In the genomic region with DNA sequence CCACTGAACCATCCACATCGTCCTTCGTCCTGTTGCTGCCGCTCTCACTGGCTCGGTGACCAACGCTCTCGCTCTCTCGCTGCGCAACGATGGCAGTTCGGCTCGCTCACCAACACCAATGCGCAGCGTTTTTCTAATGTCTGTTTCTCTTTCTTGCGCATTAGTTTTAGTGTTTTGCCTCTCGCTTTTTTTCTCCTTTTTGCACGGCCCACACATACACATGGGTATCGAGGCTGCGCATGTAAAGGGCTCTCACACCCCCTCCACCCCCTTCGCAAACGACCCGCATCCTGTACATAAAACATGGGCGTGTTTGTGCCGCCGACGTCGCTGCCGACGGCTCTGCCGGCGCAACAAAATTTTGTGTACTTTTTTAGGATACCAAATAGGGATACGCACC, we compare ENCODE assay signal across 1 fruit fly cellular context.
TF ChIP-seq lines count a peak whose summit lies in the region.

No protein-coding gene starts in this region.

TF ChIP-seq in whole organism, embryonic, 481 proteins besides CTCF, POLR2A, EP300 and RAD21 (continued from another document):
- TF ChIP-seq CG4360 (GFP tag; IDR thresholded peaks at IDR 0.05; lab: Robert Waterston, UW) = no peak
- no peak for TF ChIP-seq fd3F (GFP tag; optimal IDR thresholded peaks at IDR 0.05; lab: Kevin White, UChicago)
- TF ChIP-seq CG9727 (GFP tag; optimal IDR thresholded peaks at IDR 0.05; lab: Kevin White, UChicago) = no peak
- TF ChIP-seq tin (GFP tag; optimal IDR thresholded peaks at IDR 0.05; lab: Kevin White, UChicago) = no peak
- TF ChIP-seq chif (GFP tag; optimal IDR thresholded peaks at IDR 0.05; lab: Kevin White, UChicago) = no peak
- peak; percentile 73 for TF ChIP-seq CG1832 (GFP tag; optimal IDR thresholded peaks at IDR 0.05; lab: Kevin White, UChicago)
- no peak for TF ChIP-seq CG13775 (GFP tag; optimal IDR thresholded peaks at IDR 0.05; lab: Kevin White, UChicago)
- TF ChIP-seq maf-S (GFP tag; optimal IDR thresholded peaks at IDR 0.05; lab: Kevin White, UChicago) = no peak
- no peak for TF ChIP-seq kah (GFP tag; optimal IDR thresholded peaks at IDR 0.05; lab: Kevin White, UChicago)
- TF ChIP-seq CG3163 (GFP tag; optimal IDR thresholded peaks at IDR 0.05; lab: Kevin White, UChicago) = no peak
- no peak for TF ChIP-seq NC2β (GFP tag; optimal IDR thresholded peaks at IDR 0.05; lab: Kevin White, UChicago)
- no peak for TF ChIP-seq CG6813 (GFP tag; optimal IDR thresholded peaks at IDR 0.05; lab: Kevin White, UChicago)
- no peak for TF ChIP-seq CkIIα-i1 (GFP tag; IDR thresholded peaks at IDR 0.05; lab: Robert Waterston, UW)
- no peak for TF ChIP-seq gem (tag; optimal IDR thresholded peaks at IDR 0.05; lab: Kevin White, UChicago)
- no peak for TF ChIP-seq sob (GFP tag; IDR thresholded peaks at IDR 0.05; lab: Robert Waterston, UW)
- no peak for TF ChIP-seq CG17612 (GFP tag; IDR thresholded peaks at IDR 0.05; lab: Robert Waterston, UW)
- no peak for TF ChIP-seq insv (GFP tag; optimal IDR thresholded peaks at IDR 0.05; lab: Kevin White, UChicago)
- TF ChIP-seq CG11085 (GFP tag; IDR thresholded peaks at IDR 0.05; lab: Robert Waterston, UW) = no peak
- TF ChIP-seq CG3065 (GFP tag; optimal IDR thresholded peaks at IDR 0.05; lab: Kevin White, UChicago) = no peak
- no peak for TF ChIP-seq Drgx (GFP tag; IDR thresholded peaks at IDR 0.05; lab: Robert Waterston, UW)
- no peak for TF ChIP-seq CG4404 (GFP tag; IDR thresholded peaks at IDR 0.05; lab: Robert Waterston, UW)
- no peak for TF ChIP-seq CG43689 (GFP tag; IDR thresholded peaks at IDR 0.05; lab: Robert Waterston, UW)
- no peak for TF ChIP-seq CG9609 (GFP tag; optimal IDR thresholded peaks at IDR 0.05; lab: Kevin White, UChicago)
- no peak for TF ChIP-seq HLH54F (GFP tag; optimal IDR thresholded peaks at IDR 0.05; lab: Kevin White, UChicago)
- no peak for TF ChIP-seq HLH4C (GFP tag; IDR thresholded peaks at IDR 0.05; lab: Robert Waterston, UW; ENCODE audit: partially characterized antibody)
- no peak for TF ChIP-seq gro (GFP tag; optimal IDR thresholded peaks at IDR 0.05; lab: Kevin White, UChicago)
- TF ChIP-seq Nf-YB (GFP tag; optimal IDR thresholded peaks at IDR 0.05; lab: Kevin White, UChicago) = peak; percentile 91
- no peak for TF ChIP-seq chinmo (GFP tag; IDR thresholded peaks at IDR 0.05; lab: Robert Waterston, UW; ENCODE audit: partially characterized antibody)
- TF ChIP-seq Med (GFP tag; lab: Kevin White, UChicago) = no peak
- no peak for TF ChIP-seq tgo (GFP tag; IDR thresholded peaks at IDR 0.05; lab: Robert Waterston, UW)
- TF ChIP-seq sc (optimal IDR thresholded peaks at IDR 0.05; lab: Kevin White, UChicago) = no peak
- no peak for TF ChIP-seq sc (GFP tag; optimal IDR thresholded peaks at IDR 0.05; lab: Kevin White, UChicago)
- TF ChIP-seq CG8281 (tag; optimal IDR thresholded peaks at IDR 0.05; lab: Kevin White, UChicago) = no peak
- no peak for TF ChIP-seq bowl (GFP tag; IDR thresholded peaks at IDR 0.05; lab: Robert Waterston, UW)
- TF ChIP-seq sisA (GFP tag; IDR thresholded peaks at IDR 0.05; lab: Robert Waterston, UW) = no peak
- TF ChIP-seq zen (tag; optimal IDR thresholded peaks at IDR 0.05; lab: Kevin White, UChicago) = no peak
- TF ChIP-seq cg (GFP tag; optimal IDR thresholded peaks at IDR 0.05; lab: Kevin White, UChicago) = peak; percentile 86
- peak; percentile 80 for TF ChIP-seq seq (GFP tag; IDR thresholded peaks at IDR 0.05; lab: Robert Waterston, UW)
- TF ChIP-seq lbe (GFP tag; optimal IDR thresholded peaks at IDR 0.05; lab: Kevin White, UChicago) = no peak
- TF ChIP-seq Nf-YC (tag; optimal IDR thresholded peaks at IDR 0.05; lab: Kevin White, UChicago) = peak; percentile 94
- TF ChIP-seq ranshi (GFP tag; IDR thresholded peaks at IDR 0.05; lab: Robert Waterston, UW) = no peak
- TF ChIP-seq CG8478 (optimal IDR thresholded peaks at IDR 0.05; lab: Kevin White, UChicago) = no peak
- no peak for TF ChIP-seq CG31441 (GFP tag; IDR thresholded peaks at IDR 0.05; lab: Robert Waterston, UW)
- TF ChIP-seq ara (GFP tag; IDR thresholded peaks at IDR 0.05; lab: Robert Waterston, UW) = no peak
- TF ChIP-seq pho (GFP tag; optimal IDR thresholded peaks at IDR 0.05; lab: Kevin White, UChicago) = no peak
- TF ChIP-seq BtbVII (GFP tag; optimal IDR thresholded peaks at IDR 0.05; lab: Kevin White, UChicago) = no peak
- TF ChIP-seq gt (GFP tag; IDR thresholded peaks at IDR 0.05; lab: Robert Waterston, UW) = no peak
- TF ChIP-seq CG4282 (GFP tag; optimal IDR thresholded peaks at IDR 0.05; lab: Kevin White, UChicago) = no peak
- no peak for TF ChIP-seq CG2202 (tag; optimal IDR thresholded peaks at IDR 0.05; lab: Kevin White, UChicago)
- no peak for TF ChIP-seq az2 (GFP tag; optimal IDR thresholded peaks at IDR 0.05; lab: Kevin White, UChicago)
- TF ChIP-seq Pdp1 (GFP tag; optimal IDR thresholded peaks at IDR 0.05; lab: Kevin White, UChicago) = no peak
- no peak for TF ChIP-seq CG12236 (GFP tag; optimal IDR thresholded peaks at IDR 0.05; lab: Kevin White, UChicago)
- TF ChIP-seq fu2 (GFP tag; optimal IDR thresholded peaks at IDR 0.05; lab: Kevin White, UChicago) = no peak
- TF ChIP-seq cwo (GFP tag; optimal IDR thresholded peaks at IDR 0.05; lab: Kevin White, UChicago) = no peak
- TF ChIP-seq chn (GFP tag; optimal IDR thresholded peaks at IDR 0.05; lab: Kevin White, UChicago) = peak; percentile 2
- peak; percentile 47 to 71 for TF ChIP-seq Trl (optimal IDR thresholded peaks at IDR 0.05; lab: Kevin White, UChicago)
- no peak for TF ChIP-seq Trl (GFP tag; optimal IDR thresholded peaks at IDR 0.05; lab: Kevin White, UChicago)
- TF ChIP-seq CG4328 (GFP tag; optimal IDR thresholded peaks at IDR 0.05; lab: Kevin White, UChicago) = no peak
- peak; percentile 91 for TF ChIP-seq Adf1 (GFP tag; IDR thresholded peaks at IDR 0.05; lab: Robert Waterston, UW)
- TF ChIP-seq dan (GFP tag; IDR thresholded peaks at IDR 0.05; lab: Robert Waterston, UW) = no peak
- TF ChIP-seq Kr (GFP tag; optimal IDR thresholded peaks at IDR 0.05; lab: Kevin White, UChicago) = no peak
- TF ChIP-seq Ets65A (GFP tag; lab: Kevin White, UChicago) = peak; percentile 30
- no peak for TF ChIP-seq CG2120 (GFP tag; optimal IDR thresholded peaks at IDR 0.05; lab: Kevin White, UChicago)
- TF ChIP-seq Hsf (GFP tag; optimal IDR thresholded peaks at IDR 0.05; lab: Kevin White, UChicago) = no peak
- no peak for TF ChIP-seq CG6683 (GFP tag; optimal IDR thresholded peaks at IDR 0.05; lab: Kevin White, UChicago)
- no peak for TF ChIP-seq p53 (GFP tag; optimal IDR thresholded peaks at IDR 0.05; lab: Kevin White, UChicago)
- no peak for TF ChIP-seq crp (GFP tag; optimal IDR thresholded peaks at IDR 0.05; lab: Kevin White, UChicago)
- TF ChIP-seq CG6854 (GFP tag; optimal IDR thresholded peaks at IDR 0.05; lab: Kevin White, UChicago) = no peak
- no peak for TF ChIP-seq CG6254 (GFP tag; optimal IDR thresholded peaks at IDR 0.05; lab: Kevin White, UChicago)
- TF ChIP-seq CG13296 (GFP tag; optimal IDR thresholded peaks at IDR 0.05; lab: Kevin White, UChicago) = no peak
- no peak for TF ChIP-seq Opbp (GFP tag; IDR thresholded peaks at IDR 0.05; lab: Robert Waterston, UW; ENCODE audit: partially characterized antibody)
- TF ChIP-seq Deaf1 (tag; optimal IDR thresholded peaks at IDR 0.05; lab: Kevin White, UChicago) = peak; percentile 86
- TF ChIP-seq CG14050 (GFP tag; IDR thresholded peaks at IDR 0.05; lab: Robert Waterston, UW) = no peak
- TF ChIP-seq Oaz (GFP tag; IDR thresholded peaks at IDR 0.05; lab: Robert Waterston, UW) = no peak
- TF ChIP-seq onecut (GFP tag; IDR thresholded peaks at IDR 0.05; lab: Robert Waterston, UW) = no peak
- TF ChIP-seq repo (GFP tag; optimal IDR thresholded peaks at IDR 0.05; lab: Kevin White, UChicago) = no peak
- no peak for TF ChIP-seq dmrt99B (tag; optimal IDR thresholded peaks at IDR 0.05; lab: Kevin White, UChicago)
- no peak for TF ChIP-seq pita (GFP tag; optimal IDR thresholded peaks at IDR 0.05; lab: Kevin White, UChicago)
